Worm (Caenorhabditis elegans): Measurements from ENCODE around the gene myo-3.

ce11 chrV:12208678-12209077 is 25.5 kb downstream of the myo-3 start:
- TF ChIP-seq ceh-28 (tag; optimal IDR thresholded peaks at IDR 0.05): no peak
- no peak for TF ChIP-seq ztf-4 (tag; optimal IDR thresholded peaks at IDR 0.05)
- no peak for TF ChIP-seq lsy-12 (tag; optimal IDR thresholded peaks at IDR 0.05)
- TF ChIP-seq nhr-12 (tag; optimal IDR thresholded peaks at IDR 0.05): no peak
- no peak for TF ChIP-seq jun-1 (tag; optimal IDR thresholded peaks at IDR 0.05)
- TF ChIP-seq ceh-82 (tag; optimal IDR thresholded peaks at IDR 0.05): no peak
- TF ChIP-seq ceh-16 (tag; optimal IDR thresholded peaks at IDR 0.05): no peak
- no peak for TF ChIP-seq ZK546.5 (tag; optimal IDR thresholded peaks at IDR 0.05)
- no peak for TF ChIP-seq nhr-76 (tag; optimal IDR thresholded peaks at IDR 0.05)
